Fruit fly (Drosophila melanogaster) whole organism, embryonic: ENCODE data around the gene Sfp33A2.

Experiments used
- Blimp-1 ChIP-seq: fragments of 200-800 bp; sonication (Bioruptor generic); optimal IDR thresholded peaks from 3 replicates; lab custom pipeline; 2018; ENCODE audit warnings: missing biosample characterization, missing genetic modification characterization, mild to moderate bottlenecking, moderate library complexity, missing genetic modification reagents
- BtbVII ChIP-seq: fragments of 200-800 bp; sonication (Bioruptor generic); optimal IDR thresholded peaks from 3 replicates; lab custom pipeline; 2017; ENCODE audit warnings: missing biosample characterization, mild to moderate bottlenecking, missing genetic modification characterization
- CG11560 ChIP-seq: fragments of 200-800 bp; sonication (Bioruptor generic); IDR thresholded peaks from 3 replicates; pipeline ENCODE4 v1.3.6; 2022; ENCODE audit warnings: missing biosample characterization, missing genetic modification characterization
- CG12155 ChIP-seq: fragments of 200-800 bp; sonication (Bioruptor generic); optimal IDR thresholded peaks from 3 replicates; lab custom pipeline; 2016; ENCODE audit warnings: missing biosample characterization, missing genetic modification characterization
- CG1233 ChIP-seq: fragments of 200-800 bp; sonication (Bioruptor generic); optimal IDR thresholded peaks from 4 replicates; lab custom pipeline; 2018; ENCODE audit warnings: missing biosample characterization, mild to moderate bottlenecking, missing genetic modification characterization
- CG13894 ChIP-seq: fragments of 200-800 bp; sonication (Bioruptor generic); optimal IDR thresholded peaks from 3 replicates; lab custom pipeline; 2018; ENCODE audit warnings: missing biosample characterization, mild to moderate bottlenecking, missing genetic modification characterization, moderate library complexity
- CG14441 ChIP-seq: fragments of 200-800 bp; sonication (Bioruptor generic); IDR thresholded peaks from 2 replicates; pipeline ENCODE4 v1.3.6; 2022; ENCODE audit warnings: missing biosample characterization, missing genetic modification characterization
- CG15479 ChIP-seq: fragments of 200-800 bp; sonication (Bioruptor generic); optimal IDR thresholded peaks from 3 replicates; lab custom pipeline; 2019; ENCODE audit warnings: missing biosample characterization, mild to moderate bottlenecking, missing genetic modification characterization, moderate library complexity
- CG15514 ChIP-seq: fragments of 200-800 bp; sonication (Bioruptor generic); optimal IDR thresholded peaks from 3 replicates; lab custom pipeline; 2017; ENCODE audit warnings: missing biosample characterization, missing genetic modification characterization, mild to moderate bottlenecking, moderate library complexity, missing genetic modification reagents
- CG15601 ChIP-seq: fragments of 200-800 bp; sonication (Bioruptor generic); optimal IDR thresholded peaks from 3 replicates; lab custom pipeline; 2019; ENCODE audit warnings: missing biosample characterization, mild to moderate bottlenecking, missing genetic modification characterization, moderate library complexity
- CG16779 ChIP-seq: fragments of 200-800 bp; sonication (Bioruptor generic); IDR thresholded peaks from 2 replicates; pipeline ENCODE4 v1.3.6; 2022; ENCODE audit warnings: missing biosample characterization, missing genetic modification characterization
- CG16813 ChIP-seq: fragments of 200-800 bp; sonication (Bioruptor generic); IDR thresholded peaks from 3 replicates; pipeline ENCODE4 v1.3.6; 2022; ENCODE audit warnings: missing biosample characterization, missing genetic modification characterization; ENCODE audit not compliant: partially characterized antibody
- CG17359 ChIP-seq: fragments of 200-800 bp; sonication (Bioruptor generic); optimal IDR thresholded peaks from 3 replicates; lab custom pipeline; 2018; ENCODE audit warnings: missing biosample characterization, mild to moderate bottlenecking, missing genetic modification characterization, moderate library complexity
- CG17385 ChIP-seq: fragments of 200-800 bp; sonication (Bioruptor generic); optimal IDR thresholded peaks from 3 replicates; lab custom pipeline; 2018; ENCODE audit warnings: missing biosample characterization, mild to moderate bottlenecking, missing genetic modification characterization
- CG17568 ChIP-seq: fragments of 200-800 bp; sonication (Bioruptor generic); optimal IDR thresholded peaks from 2 replicates; lab custom pipeline; 2018; ENCODE audit warnings: missing biosample characterization, mild to moderate bottlenecking, missing genetic modification characterization, moderate library complexity
- CG17912 ChIP-seq: fragments of 200-800 bp; sonication (Bioruptor generic); optimal IDR thresholded peaks from 2 replicates; lab custom pipeline; 2018; ENCODE audit warnings: missing biosample characterization, mild to moderate bottlenecking, missing genetic modification characterization
- CG18764 ChIP-seq: fragments of 200-800 bp; sonication (Bioruptor generic); optimal IDR thresholded peaks from 3 replicates; lab custom pipeline; 2016; ENCODE audit warnings: missing biosample characterization, missing genetic modification characterization
- CG30403 ChIP-seq: fragments of 200-800 bp; sonication (Bioruptor generic); optimal IDR thresholded peaks from 3 replicates; lab custom pipeline; 2016; ENCODE audit warnings: missing biosample characterization, missing genetic modification characterization
- CG31388 ChIP-seq: fragments of 200-800 bp; sonication (Bioruptor generic); optimal IDR thresholded peaks from 2 replicates; lab custom pipeline; 2016; ENCODE audit warnings: missing biosample characterization, missing genetic modification characterization
- CG3281 ChIP-seq: fragments of 200-800 bp; sonication (Bioruptor generic); optimal IDR thresholded peaks from 3 replicates; lab custom pipeline; 2017; ENCODE audit warnings: missing biosample characterization, mild to moderate bottlenecking, missing genetic modification characterization
- CG4820 ChIP-seq: fragments of 200-800 bp; sonication (Bioruptor generic); optimal IDR thresholded peaks from 3 replicates; lab custom pipeline; 2016; ENCODE audit warnings: missing biosample characterization, missing genetic modification characterization
- CG8281 ChIP-seq: fragments of 200-800 bp; sonication (Bioruptor generic); optimal IDR thresholded peaks from 2 replicates; lab custom pipeline; 2018; ENCODE audit warnings: missing biosample characterization, mild to moderate bottlenecking, missing genetic modification characterization, moderate library complexity
- Deaf1 ChIP-seq: fragments of 200-800 bp; optimal IDR thresholded peaks from 3 replicates; lab custom pipeline; 2019; ENCODE audit warnings: missing biosample characterization, mild to moderate bottlenecking, missing genetic modification characterization, moderate library complexity
- Elba2 ChIP-seq: fragments of 200-800 bp; sonication (Bioruptor generic); optimal IDR thresholded peaks from 3 replicates; lab custom pipeline; 2016; ENCODE audit warnings: missing biosample characterization, missing genetic modification characterization
- Ets97D ChIP-seq: fragments of 200-800 bp; sonication (Bioruptor generic); optimal IDR thresholded peaks from 3 replicates; lab custom pipeline; 2016; ENCODE audit warnings: missing biosample characterization, missing genetic modification characterization
- Hmr ChIP-seq: fragments of 200-800 bp; sonication (Bioruptor generic); optimal IDR thresholded peaks from 3 replicates; lab custom pipeline; 2017; ENCODE audit warnings: mild to moderate bottlenecking, missing biosample characterization, missing genetic modification reagents, missing genetic modification characterization
- Kr ChIP-seq: fragments of 200-800 bp; sonication (Bioruptor generic); optimal IDR thresholded peaks from 2 replicates; lab custom pipeline; 2017; ENCODE audit warnings: missing biosample characterization, mild to moderate bottlenecking, missing genetic modification characterization
- Poxn ChIP-seq: fragments of 200-800 bp; sonication (Bioruptor generic); IDR thresholded peaks from 2 replicates; pipeline ENCODE4 v1.3.6; 2022; ENCODE audit warnings: missing biosample characterization, missing genetic modification characterization
- Sry-β ChIP-seq: fragments of 200-800 bp; sonication (Bioruptor generic); optimal IDR thresholded peaks from 2 replicates; lab custom pipeline; 2018; ENCODE audit warnings: missing biosample characterization, mild to moderate bottlenecking, missing genetic modification characterization, moderate library complexity
- Usf ChIP-seq: fragments of 200-800 bp; sonication (Bioruptor generic); optimal IDR thresholded peaks from 2 replicates; lab custom pipeline; 2017; ENCODE audit warnings: missing genotype, missing biosample characterization, missing genetic modification characterization
- amos ChIP-seq: fragments of 200-800 bp; sonication (Bioruptor generic); IDR thresholded peaks from 2 replicates; pipeline ENCODE4 v1.3.6; 2022; ENCODE audit warnings: missing biosample characterization, missing genetic modification characterization; ENCODE audit not compliant: partially characterized antibody
- ash1 ChIP-seq: fragments of 200-800 bp; sonication (Bioruptor generic); optimal IDR thresholded peaks from 2 replicates; lab custom pipeline; 2018; ENCODE audit warnings: missing biosample characterization, mild to moderate bottlenecking, missing genetic modification characterization
- bbx ChIP-seq: fragments of 200-800 bp; sonication (Bioruptor generic); IDR thresholded peaks from 2 replicates; pipeline ENCODE4 v1.3.6; 2022; ENCODE audit warnings: missing biosample characterization, missing genetic modification characterization; ENCODE audit not compliant: partially characterized antibody
- cwo ChIP-seq: fragments of 200-800 bp; sonication (Bioruptor generic); optimal IDR thresholded peaks from 3 replicates; lab custom pipeline; 2017; ENCODE audit warnings: missing biosample characterization, missing genetic modification characterization, mild to moderate bottlenecking, moderate library complexity, missing genetic modification reagents
- dmrt11E ChIP-seq: fragments of 200-800 bp; sonication (Bioruptor generic); optimal IDR thresholded peaks from 3 replicates; lab custom pipeline; 2018; ENCODE audit warnings: missing biosample characterization, mild to moderate bottlenecking, missing genetic modification characterization, moderate library complexity
- ewg ChIP-seq: fragments of 200-800 bp; sonication (Bioruptor generic); optimal IDR thresholded peaks from 3 replicates; lab custom pipeline; 2017; ENCODE audit warnings: mild to moderate bottlenecking, missing biosample characterization, missing genetic modification reagents, missing genetic modification characterization
- gfzf ChIP-seq: fragments of 200-800 bp; sonication (Bioruptor generic); optimal IDR thresholded peaks from 2 replicates; lab custom pipeline; 2016; ENCODE audit warnings: missing biosample characterization, mild to moderate bottlenecking, missing genetic modification characterization, moderate library complexity
- gro ChIP-seq: fragments of 200-800 bp; sonication (Bioruptor generic); optimal IDR thresholded peaks from 2 replicates; lab custom pipeline; 2016; ENCODE audit warnings: missing biosample characterization, missing genetic modification characterization
- gt ChIP-seq: fragments of 200-800 bp; sonication (Bioruptor generic); IDR thresholded peaks from 2 replicates; pipeline ENCODE4 v1.3.6; 2022; ENCODE audit warnings: missing biosample characterization, missing genetic modification characterization
- hkb ChIP-seq, 2 experiments: fragments of 200-800 bp in 1 of 2; fragments of >200 bp in 1 of 2; sonication (Bioruptor generic) in 1 of 2; IDR thresholded peaks in 1 of 2; optimal IDR thresholded peaks in 1 of 2; 2 replicates each; pipeline versions ENCODE4 v1.3.6 to Lab custom; 2017 to 2022; ENCODE audit warnings: missing biosample characterization in 1 of 2, missing genetic modification characterization in 1 of 2
- kay ChIP-seq: fragments of 200-800 bp; sonication (Bioruptor generic); optimal IDR thresholded peaks from 2 replicates; lab custom pipeline; 2016; ENCODE audit warnings: missing biosample characterization, missing genetic modification characterization
- lbe ChIP-seq: fragments of 200-800 bp; sonication (Bioruptor generic); optimal IDR thresholded peaks from 2 replicates; lab custom pipeline; 2016; ENCODE audit warnings: missing biosample characterization, mild to moderate bottlenecking, missing genetic modification characterization
- prd ChIP-seq, 3 experiments: fragments of >200 bp in 2 of 3; fragments of 200-800 bp in 1 of 3; sonication (Bioruptor generic) in 1 of 3; optimal IDR thresholded peaks in 2 of 3; IDR thresholded peaks in 1 of 3; 2 replicates in 2 of 3; 3 replicates in 1 of 3; pipeline versions ENCODE4 v1.3.6 to Lab custom; 2017 to 2022; ENCODE audit warnings: missing biosample characterization in 1 of 3, missing genetic modification characterization in 1 of 3
- psq ChIP-seq: fragments of 200-800 bp; sonication (Bioruptor generic); optimal IDR thresholded peaks from 2 replicates; lab custom pipeline; 2017; ENCODE audit warnings: missing biosample characterization, missing genetic modification characterization
- sima ChIP-seq: fragments of 200-800 bp; sonication (Bioruptor generic); optimal IDR thresholded peaks from 2 replicates; lab custom pipeline; 2016; ENCODE audit warnings: missing biosample characterization, missing genetic modification characterization
- vvl ChIP-seq: fragments of 200-800 bp; sonication (Bioruptor generic); IDR thresholded peaks from 2 replicates; pipeline ENCODE4 v1.3.6; 2022; ENCODE audit warnings: missing biosample characterization, missing genetic modification characterization
- wor ChIP-seq: fragments of 200-800 bp; sonication (Bioruptor generic); IDR thresholded peaks from 2 replicates; pipeline ENCODE4 v1.3.6; 2022; ENCODE audit warnings: missing biosample characterization, missing genetic modification characterization

Sfp33A2 gene

dm6 chr2L:11808702-11809583 lies 28.6 kb upstream of the Sfp33A2 start, which contains the start of gene crol (continued):
- peak; percentile 90 for TF ChIP-seq amos
- peak; percentile 86 for TF ChIP-seq CG16813 (GFP tag; lab: Robert Waterston, UW)
- TF ChIP-seq CG11560 (tag; lab: Robert Waterston, UW), result no peak
- no peak for TF ChIP-seq Usf (GFP tag; lab: Kevin White, UChicago)
- TF ChIP-seq BtbVII (GFP tag; lab: Kevin White, UChicago), result no peak
- TF ChIP-seq Sry-β (GFP tag; lab: Kevin White, UChicago), result peak; percentile 94
- no peak for TF ChIP-seq CG17568
- no peak for TF ChIP-seq gt
- no peak for TF ChIP-seq CG3281 (GFP tag; lab: Kevin White, UChicago)
- TF ChIP-seq CG13894 (tag; lab: Kevin White, UChicago), result peak; percentile 32
- no peak for TF ChIP-seq CG17912
- peak; percentile 21 for TF ChIP-seq CG12155 (GFP tag; lab: Kevin White, UChicago)
- no peak for TF ChIP-seq CG4820
- TF ChIP-seq prd (optimal IDR thresholded peaks at IDR 0.05; lab: Kevin White, UChicago), result no peak
- peak; percentile 23; the same call in 1 of the 3 replicates for TF ChIP-seq prd (GFP tag; IDR thresholded peaks at IDR 0.05; lab: Robert Waterston, UW)
- TF ChIP-seq kay, result no peak
- peak; percentile 62 for TF ChIP-seq CG15479 (GFP tag; lab: Kevin White, UChicago)
- TF ChIP-seq Deaf1 (tag; lab: Kevin White, UChicago), result peak; percentile 93
- TF ChIP-seq sima, result no peak
- TF ChIP-seq cwo (GFP tag; lab: Kevin White, UChicago), result no peak
- TF ChIP-seq CG14441, result no peak
- TF ChIP-seq CG18764 (GFP tag; lab: Kevin White, UChicago), result no peak
- TF ChIP-seq Ets97D (GFP tag; lab: Kevin White, UChicago), result peak; percentile 81
- TF ChIP-seq gro (GFP tag; lab: Kevin White, UChicago), result no peak
- TF ChIP-seq CG8281 (tag; lab: Kevin White, UChicago), result no peak
- no peak for TF ChIP-seq ewg (GFP tag; lab: Kevin White, UChicago)
- no peak for TF ChIP-seq CG1233 (GFP tag; lab: Kevin White, UChicago)
- TF ChIP-seq CG30403 (GFP tag; lab: Kevin White, UChicago), result peak; percentile 10
- no peak for TF ChIP-seq CG16779
- TF ChIP-seq vvl, result peak; percentile 21; the same call in 1 of the 2 replicates
- no peak for TF ChIP-seq Poxn (GFP tag; lab: Robert Waterston, UW)
- peak; percentile 10 for TF ChIP-seq Blimp-1
- no peak for TF ChIP-seq ash1
- peak; percentile 32 for TF ChIP-seq CG15601 (tag; lab: Kevin White, UChicago)
- no peak for TF ChIP-seq CG17385
- TF ChIP-seq hkb (optimal IDR thresholded peaks at IDR 0.05; lab: Kevin White, UChicago), result no peak
- TF ChIP-seq hkb (GFP tag; IDR thresholded peaks at IDR 0.05; lab: Robert Waterston, UW), result peak; percentile 28; the same call in 1 of the 2 replicates
- peak; percentile 93 for TF ChIP-seq bbx (GFP tag; lab: Robert Waterston, UW)
- no peak for TF ChIP-seq psq (GFP tag; lab: Kevin White, UChicago)
- TF ChIP-seq CG17359, result no peak
- peak; percentile 70 for TF ChIP-seq CG15514 (GFP tag; lab: Kevin White, UChicago)
- TF ChIP-seq Hmr, result peak; percentile 43
- no peak for TF ChIP-seq lbe (GFP tag; lab: Kevin White, UChicago)
- TF ChIP-seq CG31388 (GFP tag; lab: Kevin White, UChicago), result no peak
- TF ChIP-seq Elba2 (GFP tag; lab: Kevin White, UChicago), result peak; percentile 100
- TF ChIP-seq wor, result no peak
- TF ChIP-seq gfzf (GFP tag; lab: Kevin White, UChicago), result peak; percentile 72
- no peak for TF ChIP-seq dmrt11E (tag; lab: Kevin White, UChicago)
- no peak for TF ChIP-seq Kr (GFP tag; lab: Kevin White, UChicago)
